Fruit fly (Drosophila melanogaster): ENCODE results near the gene CG5013.

CG5013 gene

DNA sequence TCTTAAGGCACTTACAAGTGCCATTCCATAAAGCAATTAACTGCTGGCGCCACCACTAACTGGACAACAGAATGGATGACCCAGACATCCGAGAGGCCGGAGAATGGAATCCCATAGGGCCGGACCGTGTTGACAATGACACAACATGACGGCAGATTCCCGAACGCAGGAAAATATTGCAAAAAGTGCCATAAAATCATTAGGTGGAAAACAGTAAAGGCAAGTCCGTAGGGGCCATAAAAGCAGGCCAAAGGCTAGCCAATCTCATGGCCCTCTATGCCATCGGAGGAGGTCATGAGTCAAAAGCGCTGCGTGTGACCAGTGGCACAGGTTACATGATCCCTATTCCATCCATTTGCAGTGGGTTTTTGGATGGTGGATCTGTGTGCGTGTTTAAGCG lies 20.8 kb upstream of the CG5013 start:
- TF ChIP-seq EcR (GFP tag; optimal IDR thresholded peaks at IDR 0.05), result no peak
- no peak for TF ChIP-seq CG10348 (GFP tag; IDR thresholded peaks at IDR 0.05)
- no peak for TF ChIP-seq D1 (tag; optimal IDR thresholded peaks at IDR 0.05)
- no peak for TF ChIP-seq CG12605 (GFP tag; IDR thresholded peaks at IDR 0.05)
- no peak for TF ChIP-seq Pif1A (GFP tag; optimal IDR thresholded peaks at IDR 0.05)
- no peak for TF ChIP-seq CG4496 (GFP tag; IDR thresholded peaks at IDR 0.05)
- no peak for TF ChIP-seq CG15710 (tag; optimal IDR thresholded peaks at IDR 0.05)
- no peak for TF ChIP-seq CG8159 (tag; optimal IDR thresholded peaks at IDR 0.05)
- no peak for TF ChIP-seq CG13204 (GFP tag; optimal IDR thresholded peaks at IDR 0.05)
- TF ChIP-seq CG8301 (tag; optimal IDR thresholded peaks at IDR 0.05), result no peak
- TF ChIP-seq Pif1B (GFP tag; optimal IDR thresholded peaks at IDR 0.05), result no peak
- no peak for TF ChIP-seq CG9948 (tag; optimal IDR thresholded peaks at IDR 0.05)
- no peak for TF ChIP-seq fd96Ca (GFP tag; IDR thresholded peaks at IDR 0.05)
- no peak for TF ChIP-seq CG17806 (tag; optimal IDR thresholded peaks at IDR 0.05)

DNA sequence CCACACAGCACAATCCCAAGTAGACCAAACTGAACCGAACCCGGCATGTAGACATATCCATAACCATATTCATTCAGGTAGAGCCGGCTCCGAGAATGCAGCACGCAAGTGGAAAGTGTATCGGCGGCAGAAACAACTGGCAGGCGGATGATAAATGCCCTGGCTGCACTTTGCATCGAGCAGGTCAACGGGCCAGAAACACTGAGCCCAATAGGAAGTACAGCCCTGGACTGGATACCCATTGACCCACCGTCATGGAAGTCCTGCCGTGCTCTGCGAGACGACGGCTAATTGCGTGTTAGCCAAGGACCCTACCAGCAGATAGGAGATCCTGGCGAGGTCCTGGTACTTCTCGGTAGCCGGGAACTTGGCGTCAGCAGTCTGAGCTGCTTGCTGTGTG lies 19.9 kb upstream of the CG5013 start:
- TF ChIP-seq Snoo (tag; optimal IDR thresholded peaks at IDR 0.05), result no peak

DNA sequence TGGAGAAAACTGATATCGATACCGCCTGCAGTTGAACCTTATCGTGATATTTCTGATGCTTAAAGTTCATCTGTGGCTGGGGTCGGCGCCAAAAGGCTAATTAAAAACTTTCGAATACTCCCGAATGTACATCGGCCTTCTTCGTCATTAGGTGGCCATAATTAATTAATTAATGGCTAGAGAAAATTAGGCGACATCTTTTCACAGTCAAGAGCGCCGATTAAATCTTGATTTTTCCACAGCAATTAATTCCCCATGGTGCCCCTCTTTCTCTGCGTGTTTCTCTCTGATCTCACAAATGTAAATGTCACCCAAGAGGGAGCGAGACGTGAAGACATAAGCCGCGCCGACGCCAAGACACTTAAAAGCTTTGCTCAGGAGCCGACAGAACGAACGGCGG lies 19.0 kb upstream of the CG5013 start:
- TF ChIP-seq D1 (tag; optimal IDR thresholded peaks at IDR 0.05), result no peak
- TF ChIP-seq CG4496 (GFP tag; IDR thresholded peaks at IDR 0.05), result no peak
- no peak for TF ChIP-seq fd96Ca (GFP tag; IDR thresholded peaks at IDR 0.05)
- TF ChIP-seq CG32121 (GFP tag; IDR thresholded peaks at IDR 0.05), result no peak
- no peak for TF ChIP-seq Pif1B (GFP tag; optimal IDR thresholded peaks at IDR 0.05)
- TF ChIP-seq Snoo (tag; optimal IDR thresholded peaks at IDR 0.05), result no peak
- no peak for TF ChIP-seq CG15710 (tag; optimal IDR thresholded peaks at IDR 0.05)
- TF ChIP-seq gl (tag; optimal IDR thresholded peaks at IDR 0.05), result no peak
- TF ChIP-seq CG8301 (tag; optimal IDR thresholded peaks at IDR 0.05), result no peak
- TF ChIP-seq CG8159 (tag; optimal IDR thresholded peaks at IDR 0.05), result no peak
- TF ChIP-seq CG14655 (GFP tag; optimal IDR thresholded peaks at IDR 0.05), result no peak
- TF ChIP-seq EcR (GFP tag; optimal IDR thresholded peaks at IDR 0.05), result no peak
- no peak for TF ChIP-seq Pif1A (GFP tag; optimal IDR thresholded peaks at IDR 0.05)
- no peak for TF ChIP-seq CG13204 (GFP tag; optimal IDR thresholded peaks at IDR 0.05)
- no peak for TF ChIP-seq CG17806 (tag; optimal IDR thresholded peaks at IDR 0.05)
- no peak for TF ChIP-seq CG12605 (GFP tag; IDR thresholded peaks at IDR 0.05)
- TF ChIP-seq rn (GFP tag; IDR thresholded peaks at IDR 0.05), result no peak

DNA sequence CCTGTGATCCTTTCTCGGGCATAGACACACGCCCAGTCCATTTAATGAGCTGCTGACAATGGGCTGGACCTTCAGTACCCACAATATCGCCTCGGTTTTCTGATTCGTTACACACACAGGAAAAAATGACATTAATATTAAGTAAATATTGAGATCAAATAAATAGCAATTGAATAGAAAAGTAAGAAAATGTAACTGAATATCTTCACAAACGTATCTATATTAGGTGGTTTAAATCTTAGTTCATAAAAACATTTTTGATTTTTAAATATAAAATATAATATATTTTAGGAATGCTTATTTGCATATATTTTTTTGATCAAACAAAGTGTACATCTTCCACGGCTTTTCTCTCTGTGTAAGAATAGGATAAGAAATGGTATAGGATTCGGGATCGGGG lies 15.7 kb upstream of the CG5013 start:
- TF ChIP-seq EcR (GFP tag; optimal IDR thresholded peaks at IDR 0.05) (no peak), gl (tag; optimal IDR thresholded peaks at IDR 0.05) (no peak), rn (GFP tag; IDR thresholded peaks at IDR 0.05) (no peak), CG8301 (tag; optimal IDR thresholded peaks at IDR 0.05) (no peak), CG15710 (tag; optimal IDR thresholded peaks at IDR 0.05) (no peak), CG12605 (GFP tag; IDR thresholded peaks at IDR 0.05) (no peak)

DNA sequence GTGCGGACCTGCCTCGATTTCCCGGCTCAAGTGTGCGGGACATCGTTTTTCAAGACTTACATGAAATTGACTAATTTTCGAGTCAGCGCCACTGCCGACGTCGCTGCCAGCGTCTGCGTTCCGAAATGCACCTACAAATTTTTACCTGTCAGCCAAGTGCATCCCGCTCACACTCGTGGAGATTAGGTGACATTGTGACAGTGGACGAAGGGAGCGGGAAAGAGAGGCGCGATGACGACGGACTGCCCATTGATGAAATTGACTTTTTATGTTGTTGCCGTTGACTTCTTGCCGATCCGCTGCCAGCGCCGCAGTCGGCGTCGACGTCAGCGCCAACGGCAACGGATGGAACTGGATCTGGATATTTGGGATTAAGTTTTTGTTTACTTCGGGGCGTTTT lies 15.3 kb upstream of the CG5013 start:
- no peak for TF ChIP-seq CG9948 (tag; optimal IDR thresholded peaks at IDR 0.05)
- no peak for TF ChIP-seq Pif1A (GFP tag; optimal IDR thresholded peaks at IDR 0.05)
- no peak for TF ChIP-seq CG4496 (GFP tag; IDR thresholded peaks at IDR 0.05)
- TF ChIP-seq EcR (GFP tag; optimal IDR thresholded peaks at IDR 0.05), result no peak
- TF ChIP-seq CG15710 (tag; optimal IDR thresholded peaks at IDR 0.05), result no peak
- no peak for TF ChIP-seq CG8301 (tag; optimal IDR thresholded peaks at IDR 0.05)
- TF ChIP-seq Ets98B (GFP tag; IDR thresholded peaks at IDR 0.05), result no peak
- TF ChIP-seq gl (tag; optimal IDR thresholded peaks at IDR 0.05), result no peak

DNA sequence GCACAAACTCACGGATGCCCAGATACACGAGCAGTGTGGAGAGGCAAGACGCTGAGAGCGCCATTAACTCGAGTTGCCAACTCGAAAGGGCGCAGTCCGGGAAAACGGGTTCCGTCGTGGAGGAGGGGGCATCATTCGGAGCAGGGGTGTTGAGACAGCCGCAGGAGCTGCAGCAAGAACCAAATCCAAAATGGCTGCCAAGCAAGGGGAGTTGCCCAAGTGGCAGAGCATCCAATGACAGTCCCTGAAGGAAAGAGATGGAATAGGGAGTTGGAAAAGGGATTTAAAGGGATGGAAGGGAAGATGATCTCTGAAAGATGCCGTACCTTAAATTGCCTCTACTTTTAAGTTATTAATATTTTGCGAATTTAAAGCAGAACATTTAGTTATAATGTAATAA lies 11.4 kb upstream of the CG5013 start:
- TF ChIP-seq CG15710 (tag; optimal IDR thresholded peaks at IDR 0.05) (no peak), CG8159 (tag; optimal IDR thresholded peaks at IDR 0.05) (no peak), D1 (tag; optimal IDR thresholded peaks at IDR 0.05) (peak; percentile 15), CG34367 (tag; optimal IDR thresholded peaks at IDR 0.05) (no peak), Ets98B (GFP tag; IDR thresholded peaks at IDR 0.05) (no peak), Pif1A (GFP tag; optimal IDR thresholded peaks at IDR 0.05) (no peak)

DNA sequence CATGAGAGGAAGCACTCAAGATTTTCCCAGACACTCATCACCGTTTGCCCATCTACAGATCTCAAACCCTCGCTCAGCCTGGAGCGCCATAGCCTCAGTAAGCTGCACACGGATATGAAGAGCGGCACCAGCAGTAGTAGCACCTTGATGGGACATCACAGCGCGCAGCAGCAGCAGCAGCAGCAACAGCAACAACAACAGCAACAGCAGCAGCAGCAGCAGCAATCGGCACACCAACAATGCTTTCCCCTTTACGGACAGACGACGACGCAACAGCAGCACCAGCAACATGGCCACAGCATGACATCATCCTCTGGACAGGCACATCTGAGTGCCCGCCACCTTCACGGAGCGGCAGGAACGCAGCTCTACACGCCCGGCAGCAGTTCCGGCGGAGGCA lies 9.9 kb upstream of the CG5013 start:
- TF ChIP-seq fd96Ca (GFP tag; IDR thresholded peaks at IDR 0.05), result no peak
- no peak for TF ChIP-seq CG9948 (tag; optimal IDR thresholded peaks at IDR 0.05)
- no peak for TF ChIP-seq CG12605 (GFP tag; IDR thresholded peaks at IDR 0.05)
- TF ChIP-seq CG32121 (GFP tag; IDR thresholded peaks at IDR 0.05), result no peak

DNA sequence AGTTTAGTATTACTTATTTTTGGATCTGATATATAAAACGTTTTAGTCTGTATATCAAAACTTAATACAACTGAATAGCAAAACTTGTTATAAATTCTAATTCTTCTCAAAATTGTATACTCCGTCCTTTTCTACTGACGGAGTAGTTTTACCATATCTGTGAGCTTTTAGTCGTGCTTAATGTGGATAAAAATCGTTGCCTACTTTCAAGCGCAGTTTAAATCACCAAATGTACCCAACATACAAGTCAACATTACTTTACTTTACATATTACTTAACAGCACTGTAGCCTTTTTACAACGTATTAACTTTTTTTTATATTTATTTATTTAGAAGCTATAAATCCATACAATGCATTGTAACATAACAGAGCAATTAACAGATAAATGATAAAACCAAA lies 8.5 kb upstream of the CG5013 start:
- TF ChIP-seq Snoo (tag; optimal IDR thresholded peaks at IDR 0.05) (no peak), CG34367 (tag; optimal IDR thresholded peaks at IDR 0.05) (no peak), rn (GFP tag; IDR thresholded peaks at IDR 0.05) (no peak), CG9948 (tag; optimal IDR thresholded peaks at IDR 0.05) (no peak), D1 (tag; optimal IDR thresholded peaks at IDR 0.05) (peak; percentile 38)

Measured in whole organism, pupa.